Worm (Caenorhabditis elegans) whole organism, young adult: ENCODE measurements around the gene rbm-26.

Source experiments
- B0336.3 ChIP-seq: fragments of 200-800 bp; sonication (Bioruptor generic); IDR thresholded peaks from 2 replicates; pipeline ENCODE4 v1.3.6; 2022; ENCODE audit warnings: missing genetic modification characterization, missing compliant biosample characterization
- C06A6.2 ChIP-seq: fragments of 200-800 bp; sonication (Bioruptor generic); conservative IDR thresholded peaks from 2 replicates; pipeline ENCODE4 v1.3.6; 2022; ENCODE audit warnings: missing genetic modification characterization, missing compliant biosample characterization
- F10E7.11 ChIP-seq: sonication (generic microtip); optimal IDR thresholded peaks from 2 replicates; lab custom pipeline; 2017; ENCODE audit warnings: mild to moderate bottlenecking, missing genetic modification characterization, moderate library complexity, missing compliant biosample characterization
- F52B5.7 ChIP-seq: sonication (generic microtip); optimal IDR thresholded peaks from 2 replicates; lab custom pipeline; 2016; ENCODE audit warnings: mild to moderate bottlenecking, missing genetic modification characterization, missing compliant biosample characterization
- F57A8.1 ChIP-seq: fragments of 200-800 bp; sonication (Bioruptor generic); optimal IDR thresholded peaks from 2 replicates; lab custom pipeline; 2018; ENCODE audit warnings: mild to moderate bottlenecking, missing genetic modification characterization, moderate library complexity, missing compliant biosample characterization
- K11D2.4 ChIP-seq: fragments of 200-800 bp; sonication (Bioruptor generic); IDR thresholded peaks from 2 replicates; pipeline ENCODE4 v1.3.6; 2022; ENCODE audit warnings: missing genetic modification reagents, missing genetic modification characterization, missing compliant biosample characterization
- Y53F4B.3 ChIP-seq: fragments of 200-800 bp; sonication (Bioruptor generic); IDR thresholded peaks from 2 replicates; pipeline ENCODE4 v1.3.6; 2022; ENCODE audit warnings: missing genetic modification reagents, missing genetic modification characterization, missing compliant biosample characterization
- aptf-2 ChIP-seq: fragments of 200-800 bp; sonication (Bioruptor generic); conservative IDR thresholded peaks from 2 replicates; pipeline ENCODE4 v1.3.6; 2022; ENCODE audit warnings: missing genetic modification reagents, missing genetic modification characterization, missing compliant biosample characterization
- cebp-1 ChIP-seq, 2 experiments: fragments of 200-800 bp in 1 of 2; sonication (Bioruptor generic) in 1 of 2; sonication (generic microtip) in 1 of 2; IDR thresholded peaks in 1 of 2; optimal IDR thresholded peaks in 1 of 2; 2 replicates each; pipeline versions ENCODE4 v1.3.6 to Lab custom; 2017 to 2022; ENCODE audit warnings: missing compliant biosample characterization in 2 of 2, missing genetic modification characterization in 2 of 2, mild to moderate bottlenecking in 1 of 2, missing genetic modification reagents in 1 of 2, moderate library complexity in 1 of 2
- cebp-2 ChIP-seq: fragments of 200-800 bp; sonication (Bioruptor generic); IDR thresholded peaks from 2 replicates; pipeline ENCODE4 v1.3.6; 2022; ENCODE audit warnings: missing genetic modification characterization, missing compliant biosample characterization
- ceh-40 ChIP-seq: fragments of 200-800 bp; sonication (Bioruptor generic); IDR thresholded peaks from 2 replicates; pipeline ENCODE4 v1.3.6; 2022; ENCODE audit warnings: missing genetic modification characterization, missing compliant biosample characterization
- die-1 ChIP-seq: sonication (generic microtip); optimal IDR thresholded peaks from 2 replicates; lab custom pipeline; 2016; ENCODE audit warnings: missing genotype, mild to moderate bottlenecking, missing genetic modification characterization, missing compliant biosample characterization
- egl-18 ChIP-seq: fragments of 200-800 bp; sonication (Bioruptor generic); IDR thresholded peaks from 2 replicates; pipeline ENCODE4 v1.3.6; 2022; ENCODE audit warnings: missing genetic modification reagents, missing genetic modification characterization, missing compliant biosample characterization
- egl-44 ChIP-seq: fragments of 200-800 bp; sonication (Bioruptor generic); IDR thresholded peaks from 2 replicates; pipeline ENCODE4 v1.3.6; 2022; ENCODE audit warnings: missing genetic modification reagents, missing genetic modification characterization, missing compliant biosample characterization
- egrh-3 ChIP-seq: fragments of 200-800 bp; sonication (Bioruptor generic); IDR thresholded peaks from 2 replicates; pipeline ENCODE4 v1.3.6; 2022; ENCODE audit warnings: missing genetic modification reagents, missing genetic modification characterization, missing compliant biosample characterization
- ekl-4 ChIP-seq: fragments of 200-800 bp; sonication (Bioruptor generic); IDR thresholded peaks from 2 replicates; pipeline ENCODE4 v1.3.6; 2022; ENCODE audit warnings: missing genetic modification reagents, missing genetic modification characterization, missing compliant biosample characterization
- ets-4 ChIP-seq: fragments of 200-800 bp; sonication (Bioruptor generic); optimal IDR thresholded peaks from 2 replicates; lab custom pipeline; 2018; ENCODE audit warnings: mild to moderate bottlenecking, missing genetic modification characterization, missing compliant biosample characterization
- fkh-3 ChIP-seq: sonication (generic microtip); optimal IDR thresholded peaks from 2 replicates; lab custom pipeline; 2016; ENCODE audit warnings: mild to moderate bottlenecking, missing genetic modification characterization, missing compliant biosample characterization
- him-1 ChIP-seq: sonication (generic microtip); optimal IDR thresholded peaks from 2 replicates; lab custom pipeline; 2016; ENCODE audit warnings: missing genotype, missing genetic modification reagents, missing genetic modification characterization, missing compliant biosample characterization
- hmg-1.2 ChIP-seq: fragments of 200-800 bp; sonication (Bioruptor generic); IDR thresholded peaks from 2 replicates; pipeline ENCODE4 v1.3.6; 2022; ENCODE audit warnings: missing genetic modification reagents, missing genetic modification characterization, missing compliant biosample characterization
- hrde-1 ChIP-seq: sonication (generic microtip); optimal IDR thresholded peaks from 2 replicates; lab custom pipeline; 2016; ENCODE audit warnings: missing genetic modification characterization, mild to moderate bottlenecking, missing compliant biosample characterization, moderate library complexity, missing genotype, missing genetic modification reagents, borderline replicate concordance
- lin-26 ChIP-seq: fragments of 200-800 bp; sonication (Bioruptor generic); IDR thresholded peaks from 2 replicates; pipeline ENCODE4 v1.3.6; 2022; ENCODE audit warnings: missing genetic modification reagents, missing genetic modification characterization, missing compliant biosample characterization
- lin-40 ChIP-seq: sonication (generic microtip); optimal IDR thresholded peaks from 2 replicates; lab custom pipeline; 2016; ENCODE audit warnings: missing genetic modification characterization, mild to moderate bottlenecking, missing compliant biosample characterization, missing genotype, missing genetic modification reagents
- madf-10 ChIP-seq: sonication (generic microtip); optimal IDR thresholded peaks from 2 replicates; lab custom pipeline; 2016; ENCODE audit warnings: mild to moderate bottlenecking, missing genetic modification characterization, missing compliant biosample characterization
- mcd-1 ChIP-seq: fragments of 200-800 bp; sonication (Bioruptor generic); IDR thresholded peaks from 2 replicates; pipeline ENCODE4 v1.3.6; 2022; ENCODE audit warnings: missing genetic modification reagents, missing genetic modification characterization, missing compliant biosample characterization
- nfya-2 ChIP-seq: fragments of 200-800 bp; sonication (Bioruptor generic); IDR thresholded peaks from 2 replicates; pipeline ENCODE4 v1.3.6; 2022; ENCODE audit warnings: missing genetic modification reagents, missing genetic modification characterization, missing compliant biosample characterization
- repo-1 ChIP-seq: sonication (generic microtip); optimal IDR thresholded peaks from 2 replicates; lab custom pipeline; 2017; ENCODE audit warnings: mild to moderate bottlenecking, missing genetic modification characterization, missing compliant biosample characterization
- sdz-38 ChIP-seq: sonication (generic microtip); optimal IDR thresholded peaks from 2 replicates; lab custom pipeline; 2016; ENCODE audit warnings: missing genotype, missing genetic modification characterization, missing compliant biosample characterization
- sea-2 ChIP-seq: fragments of 200-800 bp; sonication (Bioruptor generic); IDR thresholded peaks from 2 replicates; pipeline ENCODE4 v1.3.6; 2022; ENCODE audit warnings: missing genetic modification characterization, missing compliant biosample characterization
- snpc-1.3 ChIP-seq: sonication (generic microtip); optimal IDR thresholded peaks from 2 replicates; lab custom pipeline; 2017; ENCODE audit warnings: missing genetic modification characterization, mild to moderate bottlenecking, missing compliant biosample characterization, antibody characterized with exemption, moderate library complexity, missing genotype, missing genetic modification reagents; ENCODE audit not compliant: insufficient read depth
- snpc-3.4 ChIP-seq: sonication (generic microtip); optimal IDR thresholded peaks from 2 replicates; lab custom pipeline; 2017; ENCODE audit warnings: missing genetic modification characterization, mild to moderate bottlenecking, missing compliant biosample characterization, antibody characterized with exemption, moderate library complexity, missing genotype, missing genetic modification reagents
- xnd-1 ChIP-seq: sonication (generic microtip); optimal IDR thresholded peaks from 2 replicates; lab custom pipeline; 2016; ENCODE audit warnings: missing genotype, missing genetic modification reagents, missing genetic modification characterization, missing compliant biosample characterization
- zfh-2 ChIP-seq: fragments of 200-800 bp; sonication (Bioruptor generic); conservative IDR thresholded peaks from 2 replicates; pipeline ENCODE4 v1.3.6; 2022; ENCODE audit warnings: missing genetic modification reagents, missing genetic modification characterization, missing compliant biosample characterization
- zim-3 ChIP-seq: sonication (generic microtip); optimal IDR thresholded peaks from 2 replicates; lab custom pipeline; 2017; ENCODE audit warnings: mild to moderate bottlenecking, missing genetic modification characterization, moderate library complexity, missing compliant biosample characterization
- ztf-22 ChIP-seq: fragments of 200-800 bp; sonication (Bioruptor generic); optimal IDR thresholded peaks from 2 replicates; lab custom pipeline; 2018; ENCODE audit warnings: mild to moderate bottlenecking, missing genetic modification characterization, moderate library complexity, missing compliant biosample characterization

The rbm-26 gene

DNA sequence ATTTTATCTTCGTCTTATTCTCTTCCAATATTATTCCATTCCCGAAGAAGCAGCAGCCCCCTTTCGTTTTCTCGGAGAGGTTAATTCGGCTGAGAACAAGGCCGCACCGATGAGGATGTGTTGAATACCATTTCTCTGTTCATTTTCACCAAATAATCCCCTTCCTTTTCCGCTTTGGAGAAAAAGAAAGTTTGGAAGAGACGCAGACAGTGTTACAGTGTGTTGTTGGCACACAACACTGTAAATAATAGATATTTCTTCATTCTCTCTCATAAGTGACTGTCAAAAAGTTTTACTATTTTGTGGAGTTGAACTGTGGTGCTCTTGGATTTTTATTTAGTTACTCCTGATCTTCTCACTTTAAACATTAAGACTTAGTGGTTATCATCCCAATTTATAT, 46.1 kb upstream of the rbm-26 start (continued):
- TF ChIP-seq fkh-3, result no peak
- no peak for TF ChIP-seq nfya-2
- no peak for TF ChIP-seq aptf-2 (GFP tag; lab: Robert Waterston, UW)
- TF ChIP-seq ztf-22 (GFP tag; lab: Kevin White, UChicago), result no peak
- TF ChIP-seq, all 124 proteins: peak for 0

DNA sequence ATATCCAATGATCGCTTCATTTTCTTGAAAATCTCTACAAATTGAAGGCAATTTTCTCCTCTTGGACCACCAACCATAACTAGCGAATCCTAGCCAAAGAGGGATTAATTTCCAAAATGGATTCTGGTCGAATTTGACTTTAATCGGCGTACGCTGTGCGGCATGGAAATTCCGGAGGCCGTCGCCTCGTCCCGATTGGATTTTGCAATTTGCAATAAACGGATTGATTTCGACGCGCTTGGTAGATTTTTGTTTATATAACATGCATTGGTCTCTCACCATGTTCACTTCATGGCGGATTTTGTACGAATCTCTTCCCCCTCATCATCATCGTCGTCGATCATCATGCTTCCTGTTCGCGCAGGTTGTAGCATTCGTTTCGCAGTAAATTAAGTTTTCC, 45.6 kb upstream of the rbm-26 start:
- TF ChIP-seq lin-40 (tag; lab: Kevin White, UChicago), result no peak

DNA sequence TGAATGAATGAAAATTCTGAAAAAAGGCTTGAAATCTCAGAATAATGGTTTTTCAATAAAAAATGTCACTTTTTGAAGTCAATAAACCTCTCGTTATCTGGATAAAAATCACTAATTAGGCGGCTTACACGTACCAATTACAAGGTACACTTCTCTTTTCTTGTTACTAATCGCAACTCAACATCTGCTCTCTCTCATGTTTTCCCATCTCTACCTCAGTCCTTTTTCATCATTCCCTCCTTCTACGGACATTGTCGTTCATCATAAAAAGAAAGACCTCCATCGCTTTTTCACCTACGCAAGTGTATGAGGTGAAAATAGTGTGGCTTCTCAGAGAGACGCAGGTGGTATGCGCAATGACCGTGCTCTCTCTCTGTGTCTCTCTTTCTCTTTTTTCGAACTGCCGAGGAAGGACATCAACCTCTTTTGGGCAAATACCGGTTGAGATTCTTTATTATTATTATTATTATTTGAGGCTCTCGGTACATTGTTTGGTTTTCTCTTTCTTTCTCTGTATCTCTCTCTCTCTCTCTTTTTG, 43.3 kb upstream of the rbm-26 start:
- TF ChIP-seq ekl-4 (GFP tag; lab: Robert Waterston, UW) (no peak), hmg-1.2 (GFP tag; lab: Robert Waterston, UW) (peak; percentile 70; the same call in 1 of the 2 replicates), cebp-1 (GFP tag; IDR thresholded peaks at IDR 0.05; lab: Robert Waterston, UW) (no peak), cebp-1 (tag; optimal IDR thresholded peaks at IDR 0.05; lab: Kevin White, UChicago) (peak; percentile 11), egl-18 (GFP tag; lab: Robert Waterston, UW) (no peak), ets-4 (GFP tag; lab: Kevin White, UChicago) (no peak)
- TF ChIP-seq, all 124 proteins: peak for 2

DNA sequence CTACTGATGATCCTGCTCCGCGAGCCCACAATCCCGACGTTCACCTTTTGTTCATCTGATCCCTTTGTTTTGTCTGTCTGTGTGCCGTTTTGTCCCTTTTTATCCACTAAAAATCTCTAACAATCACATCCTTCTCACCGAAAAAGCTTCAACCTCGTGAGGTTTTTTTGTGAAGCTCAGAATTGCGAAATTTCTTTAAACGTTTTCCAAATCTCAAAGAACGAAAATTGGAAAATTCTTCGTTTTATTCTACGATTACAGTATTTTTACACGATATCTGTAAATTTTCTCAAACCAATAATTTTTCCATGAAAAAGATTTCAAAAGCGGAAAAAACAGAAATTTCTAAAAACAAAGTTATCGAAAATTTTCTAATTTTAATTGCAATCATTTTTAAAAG, 37.1 kb upstream of the rbm-26 start:
- no peak for TF ChIP-seq sdz-38 (tag; lab: Kevin White, UChicago)
- TF ChIP-seq hrde-1 (tag; lab: Kevin White, UChicago), result no peak
- TF ChIP-seq cebp-1 (GFP tag; IDR thresholded peaks at IDR 0.05; lab: Robert Waterston, UW), result no peak
- TF ChIP-seq cebp-1 (tag; optimal IDR thresholded peaks at IDR 0.05; lab: Kevin White, UChicago), result peak; percentile 50
- TF ChIP-seq Y53F4B.3 (GFP tag; lab: Robert Waterston, UW), result no peak

DNA sequence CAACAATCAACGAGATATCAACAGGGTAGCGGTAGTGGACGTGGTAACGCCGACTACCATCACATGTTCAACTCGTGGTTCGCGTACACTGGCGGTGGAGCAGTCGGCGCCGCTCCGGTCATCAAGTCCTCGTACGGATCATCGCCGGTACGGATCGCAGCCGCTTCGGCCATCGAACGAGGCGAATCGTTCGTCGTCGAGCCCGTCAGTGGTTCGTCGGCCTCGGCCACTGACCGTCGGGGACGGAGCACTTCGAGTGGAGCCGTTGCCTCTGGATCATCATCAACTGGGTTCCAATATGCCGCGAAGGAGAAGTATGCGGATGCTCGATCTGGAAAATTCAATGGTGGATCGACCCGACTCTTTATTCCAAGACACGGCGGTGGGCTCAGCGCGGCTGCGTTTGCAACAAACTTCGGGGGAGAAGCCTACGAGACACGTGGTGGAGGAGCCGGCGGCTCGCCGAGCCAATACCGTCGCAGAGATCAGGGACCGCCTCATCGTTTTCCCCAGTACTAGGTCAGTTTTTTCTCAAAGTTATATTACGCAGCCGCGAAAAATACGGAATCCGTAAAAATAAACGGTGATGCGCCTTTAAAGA, 35.9 kb upstream of the rbm-26 start:
- TF ChIP-seq F10E7.11, result no peak
- peak; percentile 91 for TF ChIP-seq zfh-2
- TF ChIP-seq repo-1 (tag; lab: Kevin White, UChicago), result peak; percentile 15
- peak; percentile 80; the same call in 1 of the 2 replicates for TF ChIP-seq egrh-3 (GFP tag; lab: Robert Waterston, UW)

DNA sequence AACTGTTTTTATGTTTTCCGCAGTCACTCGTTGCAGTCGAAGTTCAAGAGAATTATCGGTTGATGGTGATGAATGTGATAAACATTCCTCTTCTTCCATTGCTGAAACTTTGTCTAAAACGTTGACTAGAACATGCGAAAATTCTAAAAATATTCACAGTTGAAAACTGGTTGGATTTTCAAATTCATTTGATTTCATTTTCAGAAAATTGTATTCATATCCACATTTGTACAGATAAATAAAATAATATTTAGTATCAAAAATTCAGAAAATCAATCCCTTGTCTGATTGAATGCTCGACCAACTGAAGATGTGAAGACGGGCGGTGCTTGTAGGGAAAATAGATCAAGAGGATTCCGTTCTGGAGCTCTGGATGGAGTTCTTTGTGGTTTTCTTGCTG, 33.6 kb upstream of the rbm-26 start, which contains the start of gene F54E7.9:
Gene F54E7.9, minus strand, starts transcription at position 101 of the 400 bp plus-strand sequence.
- TF ChIP-seq mcd-1 (GFP tag; lab: Robert Waterston, UW) (no peak), B0336.3 (GFP tag; lab: Robert Waterston, UW) (no peak), sea-2 (no peak), him-1 (no peak), egl-44 (GFP tag; lab: Robert Waterston, UW) (no peak)

DNA sequence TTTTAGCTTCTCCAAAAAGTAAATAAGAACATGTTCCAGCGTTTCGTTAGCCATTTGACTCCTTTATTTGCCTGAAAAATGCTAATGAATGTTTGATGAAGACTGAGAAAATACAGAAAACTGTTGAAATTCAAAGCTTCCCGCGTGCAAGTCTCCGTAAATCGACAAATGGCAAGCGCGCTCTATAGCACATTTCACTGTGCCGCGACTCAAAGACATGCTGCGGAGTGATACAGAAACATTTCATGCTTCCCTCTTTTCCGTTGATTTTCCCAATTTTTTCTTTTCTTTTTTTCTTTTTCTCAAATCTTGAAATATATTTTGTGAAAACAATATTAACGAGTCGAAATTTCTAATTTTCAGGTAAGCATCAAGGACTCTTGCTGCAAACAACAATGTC, 32.4 kb upstream of the rbm-26 start, which contains the start of the genes ska-3 and rps-12:
Gene ska-3, minus strand, starts transcription at position 71 of the 400 bp plus-strand sequence.
Gene rps-12, plus strand, starts transcription at position 364 of the 400 bp plus-strand sequence.
- TF ChIP-seq cebp-1 (GFP tag; IDR thresholded peaks at IDR 0.05; lab: Robert Waterston, UW) (peak; percentile 83), cebp-1 (tag; optimal IDR thresholded peaks at IDR 0.05; lab: Kevin White, UChicago) (peak; percentile 94), lin-26 (GFP tag; lab: Robert Waterston, UW) (no peak; the same call in 1 of the 2 replicates), xnd-1 (tag; lab: Kevin White, UChicago) (peak; percentile 73), cebp-2 (GFP tag; lab: Robert Waterston, UW) (no peak), sdz-38 (tag; lab: Kevin White, UChicago) (no peak), snpc-3.4 (tag; lab: Kevin White, UChicago) (peak; percentile 93), hrde-1 (tag; lab: Kevin White, UChicago) (peak; percentile 57), zfh-2 (no peak), F52B5.7 (peak; percentile 66), F57A8.1 (GFP tag; lab: Kevin White, UChicago) (no peak), ceh-40 (GFP tag; lab: Robert Waterston, UW) (no peak), zim-3 (tag; lab: Kevin White, UChicago) (peak; percentile 36), K11D2.4 (GFP tag; lab: Robert Waterston, UW) (peak; percentile 96), C06A6.2 (GFP tag; lab: Robert Waterston, UW) (peak; percentile 92), madf-10 (tag; lab: Kevin White, UChicago) (peak; percentile 88), snpc-1.3 (tag; lab: Kevin White, UChicago) (peak; percentile 88), die-1 (tag; lab: Kevin White, UChicago) (no peak)
